Fruit fly (Drosophila melanogaster) whole organism, embryonic: ENCODE data around the gene Ilp5.

Experiments used
- Awh ChIP-seq: fragments of 200-800 bp; sonication (Bioruptor generic); IDR thresholded peaks from 2 replicates; pipeline ENCODE4, ENCODE4 v1.3.6; 2022; ENCODE audit warnings: missing biosample characterization, missing genetic modification characterization
- CG10274 ChIP-seq: fragments of 200-800 bp; sonication (Bioruptor generic); optimal IDR thresholded peaks from 3 replicates; lab custom pipeline; 2017; ENCODE audit warnings: missing biosample characterization, mild to moderate bottlenecking, missing genetic modification characterization
- CG11093 ChIP-seq: fragments of 200-800 bp; sonication (Bioruptor generic); IDR thresholded peaks from 3 replicates; pipeline ENCODE4 v1.3.6; 2022; ENCODE audit warnings: missing biosample characterization, missing genetic modification characterization
- CG11456 ChIP-seq: fragments of 200-800 bp; sonication (Bioruptor generic); IDR thresholded peaks from 3 replicates; pipeline ENCODE4 v1.3.6; 2022; ENCODE audit warnings: missing biosample characterization, missing genetic modification characterization
- CG11504 ChIP-seq: fragments of 200-800 bp; sonication (Bioruptor generic); optimal IDR thresholded peaks from 3 replicates; lab custom pipeline; 2019; ENCODE audit warnings: missing biosample characterization, mild to moderate bottlenecking, missing genetic modification characterization, moderate library complexity
- CG11560 ChIP-seq: fragments of 200-800 bp; sonication (Bioruptor generic); IDR thresholded peaks from 3 replicates; pipeline ENCODE4 v1.3.6; 2022; ENCODE audit warnings: missing biosample characterization, missing genetic modification characterization
- CG12942 ChIP-seq: fragments of 200-800 bp; sonication (Bioruptor generic); optimal IDR thresholded peaks from 3 replicates; lab custom pipeline; 2016; ENCODE audit warnings: missing biosample characterization, missing genetic modification characterization
- CG13287 ChIP-seq: fragments of 200-800 bp; sonication (Bioruptor generic); IDR thresholded peaks from 2 replicates; pipeline ENCODE4 v1.3.6; 2022; ENCODE audit warnings: missing biosample characterization, missing genetic modification characterization; ENCODE audit not compliant: partially characterized antibody
- CG1602 ChIP-seq: fragments of 200-800 bp; sonication (Bioruptor generic); optimal IDR thresholded peaks from 3 replicates; lab custom pipeline; 2016; ENCODE audit warnings: missing biosample characterization, missing genetic modification characterization
- CG17359 ChIP-seq: fragments of 200-800 bp; sonication (Bioruptor generic); optimal IDR thresholded peaks from 3 replicates; lab custom pipeline; 2018; ENCODE audit warnings: missing biosample characterization, mild to moderate bottlenecking, missing genetic modification characterization, moderate library complexity
- CG17829 ChIP-seq: fragments of 200-800 bp; optimal IDR thresholded peaks from 2 replicates; lab custom pipeline; 2019; ENCODE audit warnings: missing biosample characterization, mild to moderate bottlenecking, missing genetic modification characterization, moderate library complexity
- CG1792 ChIP-seq: fragments of 200-800 bp; sonication (Bioruptor generic); optimal IDR thresholded peaks from 2 replicates; lab custom pipeline; 2016; ENCODE audit warnings: missing biosample characterization, missing genetic modification characterization
- CG34376 ChIP-seq: fragments of 200-800 bp; sonication (Bioruptor generic); optimal IDR thresholded peaks from 2 replicates; lab custom pipeline; 2018; ENCODE audit warnings: missing biosample characterization, mild to moderate bottlenecking, missing genetic modification characterization
- CG3726 ChIP-seq: fragments of 200-800 bp; sonication (Bioruptor generic); IDR thresholded peaks from 3 replicates; pipeline ENCODE4, ENCODE4 v1.3.6; 2022; ENCODE audit warnings: missing biosample characterization, missing genetic modification characterization
- CG4328 ChIP-seq: fragments of 200-800 bp; sonication (Bioruptor generic); optimal IDR thresholded peaks from 3 replicates; lab custom pipeline; 2017; ENCODE audit warnings: missing biosample characterization, missing genetic modification reagents, missing genetic modification characterization
- CG4360 ChIP-seq: fragments of 200-800 bp; sonication (Bioruptor generic); IDR thresholded peaks from 2 replicates; pipeline ENCODE4 v1.3.6; 2022; ENCODE audit warnings: missing biosample characterization, missing genetic modification characterization
- CG4730 ChIP-seq: fragments of 200-800 bp; sonication (Bioruptor generic); IDR thresholded peaks from 2 replicates; pipeline ENCODE4 v1.3.6; 2022; ENCODE audit warnings: missing biosample characterization, missing genetic modification characterization
- CG6254 ChIP-seq: fragments of 200-800 bp; sonication (Bioruptor generic); optimal IDR thresholded peaks from 3 replicates; lab custom pipeline; 2017; ENCODE audit warnings: mild to moderate bottlenecking, missing biosample characterization, missing genetic modification reagents, missing genetic modification characterization
- CG7928 ChIP-seq: fragments of 200-800 bp; sonication (Bioruptor generic); optimal IDR thresholded peaks from 2 replicates; lab custom pipeline; 2017; ENCODE audit warnings: missing biosample characterization, mild to moderate bottlenecking, missing genetic modification characterization
- CG7987 ChIP-seq: fragments of 200-800 bp; sonication (Bioruptor generic); optimal IDR thresholded peaks from 2 replicates; lab custom pipeline; 2018; ENCODE audit warnings: missing biosample characterization, mild to moderate bottlenecking, missing genetic modification characterization, moderate library complexity
- CG8281 ChIP-seq: fragments of 200-800 bp; sonication (Bioruptor generic); optimal IDR thresholded peaks from 2 replicates; lab custom pipeline; 2018; ENCODE audit warnings: missing biosample characterization, mild to moderate bottlenecking, missing genetic modification characterization, moderate library complexity
- CG9609 ChIP-seq: fragments of 200-800 bp; sonication (Bioruptor generic); optimal IDR thresholded peaks from 3 replicates; lab custom pipeline; 2016; ENCODE audit warnings: missing biosample characterization, missing genetic modification characterization
- CG9797 ChIP-seq: fragments of 200-800 bp; sonication (Bioruptor generic); optimal IDR thresholded peaks from 3 replicates; lab custom pipeline; 2018; ENCODE audit warnings: missing biosample characterization, mild to moderate bottlenecking, missing genetic modification characterization
- Chrac-16 ChIP-seq: fragments of 200-800 bp; sonication (Bioruptor generic); optimal IDR thresholded peaks from 3 replicates; lab custom pipeline; 2016; ENCODE audit warnings: missing biosample characterization, missing genetic modification characterization
- CrebB ChIP-seq: fragments of 200-800 bp; sonication (Bioruptor generic); optimal IDR thresholded peaks from 3 replicates; lab custom pipeline; 2018; ENCODE audit warnings: missing biosample characterization, mild to moderate bottlenecking, missing genetic modification characterization
- D19A ChIP-seq: fragments of 200-800 bp; optimal IDR thresholded peaks from 3 replicates; lab custom pipeline; 2019; ENCODE audit warnings: missing biosample characterization, mild to moderate bottlenecking, missing genetic modification characterization, moderate library complexity
- Deaf1 ChIP-seq: fragments of 200-800 bp; optimal IDR thresholded peaks from 3 replicates; lab custom pipeline; 2019; ENCODE audit warnings: missing biosample characterization, mild to moderate bottlenecking, missing genetic modification characterization, moderate library complexity
- Gsc ChIP-seq: fragments of 200-800 bp; sonication (Bioruptor generic); IDR thresholded peaks from 2 replicates; pipeline ENCODE4 v1.3.6; 2022; ENCODE audit warnings: missing biosample characterization, missing genetic modification characterization
- HLHmδ ChIP-seq: fragments of 200-800 bp; sonication (Bioruptor generic); optimal IDR thresholded peaks from 2 replicates; lab custom pipeline; 2018; ENCODE audit warnings: missing biosample characterization, mild to moderate bottlenecking, missing genetic modification characterization, moderate library complexity
- Hr39 ChIP-seq: fragments of >200 bp; optimal IDR thresholded peaks from 2 replicates; lab custom pipeline; 2017
- Lpt ChIP-seq: fragments of >200 bp; optimal IDR thresholded peaks from 2 replicates; lab custom pipeline; 2018; ENCODE audit warnings: missing biosample characterization, missing genetic modification characterization
- Mes4 ChIP-seq: fragments of 200-800 bp; sonication (Bioruptor generic); optimal IDR thresholded peaks from 2 replicates; lab custom pipeline; 2016; ENCODE audit warnings: missing biosample characterization, missing genetic modification characterization
- Ravus ChIP-seq: fragments of 200-800 bp; sonication (Bioruptor generic); IDR thresholded peaks from 2 replicates; pipeline ENCODE4 v1.3.6; 2022; ENCODE audit warnings: missing biosample characterization, missing genetic modification characterization
- bigmax ChIP-seq: fragments of 200-800 bp; sonication (Bioruptor generic); optimal IDR thresholded peaks from 2 replicates; lab custom pipeline; 2018; ENCODE audit warnings: missing biosample characterization, mild to moderate bottlenecking, missing genetic modification characterization
- crol ChIP-seq: fragments of 200-800 bp; sonication (Bioruptor generic); IDR thresholded peaks from 2 replicates; pipeline ENCODE4 v1.3.6; 2022; ENCODE audit warnings: missing biosample characterization, missing genetic modification characterization
- crp ChIP-seq, 2 experiments: fragments of 200-800 bp; sonication (Bioruptor generic); optimal IDR thresholded peaks; 2 replicates in 1 of 2; 3 replicates in 1 of 2; lab custom pipeline; 2017; ENCODE audit warnings: missing biosample characterization in 2 of 2, missing genetic modification characterization in 2 of 2, mild to moderate bottlenecking in 1 of 2, moderate library complexity in 1 of 2
- da ChIP-seq: fragments of 200-800 bp; sonication (Bioruptor generic); optimal IDR thresholded peaks from 2 replicates; lab custom pipeline; 2016; ENCODE audit warnings: missing biosample characterization, missing genetic modification characterization
- dati ChIP-seq: fragments of 200-800 bp; sonication (Bioruptor generic); IDR thresholded peaks from 2 replicates; pipeline ENCODE4 v1.3.6; 2022; ENCODE audit warnings: missing biosample characterization, missing genetic modification characterization
- gcm2 ChIP-seq: fragments of 200-800 bp; sonication (Bioruptor generic); optimal IDR thresholded peaks from 2 replicates; lab custom pipeline; 2016; ENCODE audit warnings: missing biosample characterization, missing genetic modification characterization
- insv ChIP-seq, 2 experiments: fragments of 200-800 bp; sonication (Bioruptor generic); optimal IDR thresholded peaks; 3 replicates each; lab custom pipeline; 2016 to 2018; ENCODE audit warnings: missing biosample characterization in 2 of 2, missing genetic modification characterization in 2 of 2
- ken ChIP-seq: fragments of 200-800 bp; sonication (Bioruptor generic); IDR thresholded peaks from 3 replicates; pipeline ENCODE4 v1.3.6; 2022; ENCODE audit warnings: missing biosample characterization, missing genetic modification characterization
- lbe ChIP-seq: fragments of 200-800 bp; sonication (Bioruptor generic); optimal IDR thresholded peaks from 2 replicates; lab custom pipeline; 2016; ENCODE audit warnings: missing biosample characterization, mild to moderate bottlenecking, missing genetic modification characterization
- lov ChIP-seq, 2 experiments: fragments of 200-800 bp in 1 of 2; fragments of >200 bp in 1 of 2; sonication (Bioruptor generic) in 1 of 2; IDR thresholded peaks in 1 of 2; optimal IDR thresholded peaks in 1 of 2; 2 replicates in 1 of 2; 3 replicates in 1 of 2; pipeline versions ENCODE4 v1.3.6 to Lab custom; 2017 to 2022; ENCODE audit warnings: missing biosample characterization in 1 of 2, missing genetic modification characterization in 1 of 2
- mam ChIP-seq: fragments of 200-800 bp; sonication (Bioruptor generic); optimal IDR thresholded peaks from 3 replicates; lab custom pipeline; 2016; ENCODE audit warnings: missing biosample characterization, missing genetic modification characterization
- psq ChIP-seq: fragments of 200-800 bp; sonication (Bioruptor generic); optimal IDR thresholded peaks from 2 replicates; lab custom pipeline; 2017; ENCODE audit warnings: missing biosample characterization, missing genetic modification characterization
- sd ChIP-seq: fragments of 200-800 bp; sonication (Bioruptor generic); optimal IDR thresholded peaks from 3 replicates; lab custom pipeline; 2018; ENCODE audit warnings: missing biosample characterization, mild to moderate bottlenecking, missing genetic modification characterization, moderate library complexity
- sisA ChIP-seq: fragments of 200-800 bp; sonication (Bioruptor generic); IDR thresholded peaks from 2 replicates; pipeline ENCODE4 v1.3.6; 2022; ENCODE audit warnings: missing biosample characterization, missing genetic modification characterization
- sqz ChIP-seq: fragments of 200-800 bp; sonication (Bioruptor generic); optimal IDR thresholded peaks from 3 replicates; lab custom pipeline; 2018; ENCODE audit warnings: missing biosample characterization, mild to moderate bottlenecking, missing genetic modification characterization
- trh ChIP-seq: fragments of 200-800 bp; sonication (Bioruptor generic); optimal IDR thresholded peaks from 2 replicates; lab custom pipeline; 2016; ENCODE audit warnings: missing biosample characterization, missing genetic modification characterization
- zf30C ChIP-seq: fragments of 200-800 bp; sonication (Bioruptor generic); optimal IDR thresholded peaks from 3 replicates; lab custom pipeline; 2018; ENCODE audit warnings: missing biosample characterization, mild to moderate bottlenecking, missing genetic modification characterization

Gene Ilp5

dm6 chr3L:9855784-9856426 lies 32.2 kb upstream of the Ilp5 start (continued):
- TF ChIP-seq CG11456 (GFP tag; lab: Robert Waterston, UW) (peak; percentile 93), psq (peak; percentile 79), zf30C (GFP tag; lab: Kevin White, UChicago) (no peak), Gsc (GFP tag; lab: Robert Waterston, UW) (peak; percentile 96), CG17359 (tag; lab: Kevin White, UChicago) (peak; percentile 99), CG11560 (tag; lab: Robert Waterston, UW) (no peak; the same call in 2 of the 3 replicates), lbe (GFP tag; lab: Kevin White, UChicago) (peak; percentile 81), CG9609 (peak; percentile 97), bigmax (peak; percentile 59), CG7987 (GFP tag; lab: Kevin White, UChicago) (peak; percentile 90), CG13287 (GFP tag; lab: Robert Waterston, UW) (no peak), D19A (peak; percentile 96), CG1602 (GFP tag; lab: Kevin White, UChicago) (peak; percentile 97), lov (optimal IDR thresholded peaks at IDR 0.05; lab: Kevin White, UChicago) (no peak), lov (GFP tag; IDR thresholded peaks at IDR 0.05; lab: Robert Waterston, UW) (peak; percentile 98), trh (GFP tag; lab: Kevin White, UChicago) (peak; percentile 91), mam (GFP tag; lab: Kevin White, UChicago) (peak; percentile 94), CG4730 (peak; percentile 95), dati (GFP tag; lab: Robert Waterston, UW) (peak; percentile 94), Ravus (peak; percentile 81), Deaf1 (peak; percentile 83), CG9797 (GFP tag; lab: Kevin White, UChicago) (no peak), CG12942 (GFP tag; lab: Kevin White, UChicago) (peak; percentile 95), sd (peak; percentile 80), CG4360 (GFP tag; lab: Robert Waterston, UW) (peak; percentile 96), ken (peak; percentile 97), sisA (peak; percentile 96), crp (GFP tag; optimal IDR thresholded peaks at IDR 0.05; lab: Kevin White, UChicago) (peak; percentile 12 to 67), CG34376 (peak; percentile 78), CG6254 (peak; percentile 97), insv (GFP tag; optimal IDR thresholded peaks at IDR 0.05; lab: Kevin White, UChicago) (peak; percentile 47 to 56), CG4328 (GFP tag; lab: Kevin White, UChicago) (peak; percentile 94), crol (GFP tag; lab: Robert Waterston, UW) (peak; percentile 81), CG10274 (peak; percentile 100), CG11093 (GFP tag; lab: Robert Waterston, UW) (peak; percentile 97), gcm2 (peak; percentile 96), CrebB (tag; lab: Kevin White, UChicago) (peak; percentile 91), Mes4 (GFP tag; lab: Kevin White, UChicago) (peak; percentile 97), sqz (GFP tag; lab: Kevin White, UChicago) (peak; percentile 93), da (peak; percentile 88), CG1792 (GFP tag; lab: Kevin White, UChicago) (peak; percentile 97), CG7928 (GFP tag; lab: Kevin White, UChicago) (peak; percentile 71), Lpt (GFP tag; lab: Kevin White, UChicago) (no peak), CG3726 (GFP tag; lab: Robert Waterston, UW) (peak; percentile 97), CG8281 (peak; percentile 86), Hr39 (no peak), Awh (GFP tag; lab: Robert Waterston, UW) (peak; percentile 98), CG11504 (tag; lab: Kevin White, UChicago) (peak; percentile 97), Chrac-16 (peak; percentile 97), CG17829 (tag; lab: Kevin White, UChicago) (peak; percentile 99), HLHmδ (GFP tag; lab: Kevin White, UChicago) (peak; percentile 68)
